Fruit fly (Drosophila melanogaster) whole organism, prepupa: ENCODE results near the gene CG7484.

Source experiments
- Blimp-1 ChIP-seq: fragments of 200-800 bp; sonication (Bioruptor generic); optimal IDR thresholded peaks from 3 replicates; lab custom pipeline; 2017; ENCODE audit warnings: missing biosample characterization, missing genetic modification characterization, mild to moderate bottlenecking, moderate library complexity, missing genetic modification reagents
- CG10631 ChIP-seq: fragments of 200-800 bp; sonication (Bioruptor generic); optimal IDR thresholded peaks from 2 replicates; lab custom pipeline; 2016; ENCODE audit warnings: missing biosample characterization, missing genetic modification characterization
- CG10669 ChIP-seq: fragments of 200-800 bp; sonication (Bioruptor generic); optimal IDR thresholded peaks from 3 replicates; lab custom pipeline; 2018; ENCODE audit warnings: missing biosample characterization, mild to moderate bottlenecking, missing genetic modification characterization, moderate library complexity
- CG11762 ChIP-seq: fragments of 200-800 bp; sonication (Bioruptor generic); optimal IDR thresholded peaks from 3 replicates; lab custom pipeline; 2016; ENCODE audit warnings: missing biosample characterization, missing genetic modification characterization; ENCODE audit not compliant: insufficient read depth
- CG11902 ChIP-seq: fragments of 200-800 bp; sonication (Bioruptor generic); optimal IDR thresholded peaks from 3 replicates; lab custom pipeline; 2016; ENCODE audit warnings: missing biosample characterization, missing genetic modification characterization
- CG1621 ChIP-seq: fragments of 200-800 bp; sonication (Bioruptor generic); optimal IDR thresholded peaks from 3 replicates; lab custom pipeline; 2018; ENCODE audit warnings: missing biosample characterization, mild to moderate bottlenecking, missing genetic modification characterization
- CG16779 ChIP-seq: fragments of 200-800 bp; sonication (Bioruptor generic); optimal IDR thresholded peaks from 3 replicates; lab custom pipeline; 2017; ENCODE audit warnings: missing biosample characterization, mild to moderate bottlenecking, missing genetic modification characterization
- CG3032 ChIP-seq: fragments of 200-800 bp; optimal IDR thresholded peaks from 2 replicates; lab custom pipeline; 2019; ENCODE audit warnings: missing biosample characterization, mild to moderate bottlenecking, missing genetic modification characterization, moderate library complexity
- CG32006 ChIP-seq: fragments of 200-800 bp; sonication (Bioruptor generic); optimal IDR thresholded peaks from 3 replicates; lab custom pipeline; 2017; ENCODE audit warnings: missing biosample characterization, mild to moderate bottlenecking, missing genetic modification characterization
- CG34406 ChIP-seq: fragments of 200-800 bp; sonication (Bioruptor generic); optimal IDR thresholded peaks from 3 replicates; lab custom pipeline; 2016; ENCODE audit warnings: missing biosample characterization, missing genetic modification characterization
- CG4318 ChIP-seq: fragments of 200-800 bp; sonication (Bioruptor generic); optimal IDR thresholded peaks from 3 replicates; lab custom pipeline; 2017; ENCODE audit warnings: missing biosample characterization, mild to moderate bottlenecking, missing genetic modification characterization
- CG6163 ChIP-seq: fragments of 200-800 bp; sonication (Bioruptor generic); IDR thresholded peaks from 3 replicates; pipeline ENCODE4 v1.3.6; 2022; ENCODE audit warnings: missing biosample characterization, missing genetic modification characterization
- CG6792 ChIP-seq: fragments of 200-800 bp; sonication (Bioruptor generic); optimal IDR thresholded peaks from 3 replicates; lab custom pipeline; 2016; ENCODE audit warnings: missing biosample characterization, missing genetic modification characterization
- CG6808 ChIP-seq: fragments of 200-800 bp; sonication (Bioruptor generic); optimal IDR thresholded peaks from 3 replicates; lab custom pipeline; 2017; ENCODE audit warnings: missing biosample characterization, missing genetic modification characterization, mild to moderate bottlenecking, moderate library complexity, missing genetic modification reagents
- CG6854 ChIP-seq: fragments of 200-800 bp; sonication (Bioruptor generic); optimal IDR thresholded peaks from 2 replicates; lab custom pipeline; 2017; ENCODE audit warnings: missing biosample characterization, mild to moderate bottlenecking, missing genetic modification characterization
- CG8119 ChIP-seq: fragments of 200-800 bp; sonication (Bioruptor generic); IDR thresholded peaks from 3 replicates; pipeline ENCODE4 v1.3.6; 2022; ENCODE audit warnings: missing biosample characterization, missing genetic modification characterization
- CG8632 ChIP-seq: fragments of 200-800 bp; sonication (Bioruptor generic); optimal IDR thresholded peaks from 3 replicates; lab custom pipeline; 2016; ENCODE audit warnings: missing biosample characterization, missing genetic modification characterization
- CG9139 ChIP-seq: fragments of 200-800 bp; sonication (Bioruptor generic); optimal IDR thresholded peaks from 3 replicates; lab custom pipeline; 2017; ENCODE audit warnings: missing biosample characterization, mild to moderate bottlenecking, missing genetic modification characterization
- Eip75B ChIP-seq: fragments of 200-800 bp; sonication (Bioruptor generic); optimal IDR thresholded peaks from 3 replicates; lab custom pipeline; 2016; ENCODE audit warnings: missing biosample characterization, missing genetic modification characterization
- Eip78C ChIP-seq: fragments of 200-800 bp; sonication (Bioruptor generic); peaks from one replicate; lab custom pipeline; 2016; ENCODE audit warnings: missing biosample characterization, missing genetic modification characterization
- Hr4 ChIP-seq: fragments of 200-800 bp; sonication (Bioruptor generic); optimal IDR thresholded peaks from 3 replicates; lab custom pipeline; 2016; ENCODE audit warnings: missing biosample characterization, missing genetic modification characterization
- Lpt ChIP-seq: fragments of 200-800 bp; sonication (Bioruptor generic); optimal IDR thresholded peaks from 3 replicates; lab custom pipeline; 2016; ENCODE audit warnings: missing biosample characterization, missing genetic modification characterization
- Met ChIP-seq: fragments of 200-800 bp; sonication (Bioruptor generic); optimal IDR thresholded peaks from 3 replicates; lab custom pipeline; 2016; ENCODE audit warnings: missing biosample characterization, missing genetic modification characterization
- OdsH ChIP-seq: fragments of 200-800 bp; sonication (Bioruptor generic); optimal IDR thresholded peaks from 3 replicates; lab custom pipeline; 2016; ENCODE audit warnings: missing biosample characterization, missing genetic modification characterization
- Smox ChIP-seq: fragments of 200-800 bp; sonication (Bioruptor generic); optimal IDR thresholded peaks from 3 replicates; lab custom pipeline; 2016; ENCODE audit warnings: missing biosample characterization, missing genetic modification characterization
- Sox102F ChIP-seq: fragments of 200-800 bp; sonication (Bioruptor generic); optimal IDR thresholded peaks from 2 replicates; lab custom pipeline; 2016; ENCODE audit warnings: missing biosample characterization, mild to moderate bottlenecking, missing genetic modification characterization
- Sox14 ChIP-seq: fragments of 200-800 bp; sonication (Bioruptor generic); optimal IDR thresholded peaks from 3 replicates; lab custom pipeline; 2016; ENCODE audit warnings: missing biosample characterization, missing genetic modification characterization
- acj6 ChIP-seq: fragments of 200-800 bp; sonication (Bioruptor generic); optimal IDR thresholded peaks from 3 replicates; lab custom pipeline; 2016; ENCODE audit warnings: missing biosample characterization, missing genetic modification characterization
- dac ChIP-seq: fragments of 200-800 bp; sonication (Bioruptor generic); optimal IDR thresholded peaks from 2 replicates; lab custom pipeline; 2017; ENCODE audit warnings: missing biosample characterization, mild to moderate bottlenecking, missing genetic modification characterization
- dsx ChIP-seq: fragments of 200-800 bp; optimal IDR thresholded peaks from 3 replicates; lab custom pipeline; 2019; ENCODE audit warnings: missing biosample characterization, mild to moderate bottlenecking, missing genetic modification characterization, moderate library complexity; ENCODE audit not compliant: poor library complexity, severe bottlenecking
- eg ChIP-seq: fragments of 200-800 bp; sonication (Bioruptor generic); IDR thresholded peaks from 3 replicates; pipeline ENCODE4 v1.3.6; 2022; ENCODE audit warnings: missing biosample characterization, missing genetic modification characterization
- esn ChIP-seq: fragments of 200-800 bp; sonication (Bioruptor generic); optimal IDR thresholded peaks from 2 replicates; lab custom pipeline; 2016; ENCODE audit warnings: missing biosample characterization, mild to moderate bottlenecking, missing genetic modification characterization, moderate library complexity
- fd59A ChIP-seq: fragments of 200-800 bp; sonication (Bioruptor generic); optimal IDR thresholded peaks from 2 replicates; lab custom pipeline; 2017; ENCODE audit warnings: missing biosample characterization, mild to moderate bottlenecking, missing genetic modification characterization, missing genetic modification reagents
- fkh ChIP-seq: fragments of 200-800 bp; sonication (Bioruptor generic); optimal IDR thresholded peaks from 3 replicates; lab custom pipeline; 2017; ENCODE audit warnings: missing biosample characterization, mild to moderate bottlenecking, missing genetic modification characterization, moderate library complexity
- lz ChIP-seq: fragments of 200-800 bp; sonication (Bioruptor generic); optimal IDR thresholded peaks from 3 replicates; lab custom pipeline; 2016; ENCODE audit warnings: missing biosample characterization, missing genetic modification characterization
- net ChIP-seq: fragments of 200-800 bp; sonication (Bioruptor generic); optimal IDR thresholded peaks from 3 replicates; lab custom pipeline; 2016; ENCODE audit warnings: missing biosample characterization, missing genetic modification characterization
- pdm3 ChIP-seq: fragments of 200-800 bp; sonication (Bioruptor generic); optimal IDR thresholded peaks from 3 replicates; lab custom pipeline; 2016; ENCODE audit warnings: missing biosample characterization, missing genetic modification characterization
- ss ChIP-seq, 2 experiments: fragments of 200-800 bp; sonication (Bioruptor generic); optimal IDR thresholded peaks; 2 replicates in 1 of 2; 3 replicates in 1 of 2; lab custom pipeline; 2017 to 2018; ENCODE audit warnings: mild to moderate bottlenecking in 2 of 2, missing biosample characterization in 2 of 2, missing genetic modification characterization in 2 of 2, moderate library complexity in 1 of 2
- svp ChIP-seq: fragments of 200-800 bp; sonication (Bioruptor generic); peaks from one replicate; lab custom pipeline; 2016; ENCODE audit warnings: missing biosample characterization, missing genetic modification characterization
- topi ChIP-seq: fragments of 200-800 bp; sonication (Bioruptor generic); optimal IDR thresholded peaks from 3 replicates; lab custom pipeline; 2016; ENCODE audit warnings: missing biosample characterization, missing genetic modification characterization
- vri ChIP-seq: fragments of 200-800 bp; sonication (Bioruptor generic); optimal IDR thresholded peaks from 3 replicates; lab custom pipeline; 2016; ENCODE audit warnings: missing biosample characterization, mild to moderate bottlenecking, missing genetic modification characterization

Gene CG7484

dm6 chr3L:17624208-17624826 is 30.1 kb upstream of the CG7484 start:
- no peak for TF ChIP-seq CG3032 (tag; lab: Kevin White, UChicago)
- no peak for TF ChIP-seq CG16779 (tag; lab: Kevin White, UChicago)
- TF ChIP-seq vri, result peak; percentile 48
- no peak for TF ChIP-seq ss (GFP tag; optimal IDR thresholded peaks at IDR 0.05; lab: Kevin White, UChicago)
- TF ChIP-seq Lpt (GFP tag; lab: Kevin White, UChicago), result no peak
- TF ChIP-seq dac, result no peak
- TF ChIP-seq pdm3, result no peak
- TF ChIP-seq Eip75B (GFP tag; lab: Kevin White, UChicago), result no peak
- TF ChIP-seq Eip78C (GFP tag; lab: Kevin White, UChicago), result peak; percentile 75
- TF ChIP-seq Hr4 (GFP tag; lab: Kevin White, UChicago), result peak; percentile 20
- peak; percentile 5 for TF ChIP-seq Sox14
- peak; percentile 18 for TF ChIP-seq CG32006 (GFP tag; lab: Kevin White, UChicago)
- peak; percentile 11 for TF ChIP-seq lz
- TF ChIP-seq Met, result peak; percentile 4
- peak; percentile 19 for TF ChIP-seq Sox102F (GFP tag; lab: Kevin White, UChicago)
- no peak for TF ChIP-seq CG4318 (GFP tag; lab: Kevin White, UChicago)
- peak; percentile 81 for TF ChIP-seq svp (GFP tag; lab: Kevin White, UChicago)
- peak; percentile 34 for TF ChIP-seq dsx (GFP tag; lab: Kevin White, UChicago)
- TF ChIP-seq CG11762 (GFP tag; lab: Kevin White, UChicago), result no peak
- peak; percentile 15 for TF ChIP-seq esn (GFP tag; lab: Kevin White, UChicago)
- TF ChIP-seq CG11902 (GFP tag; lab: Kevin White, UChicago), result no peak
- no peak for TF ChIP-seq topi (GFP tag; lab: Kevin White, UChicago)
- TF ChIP-seq eg (GFP tag; lab: Robert Waterston, UW), result no peak
- TF ChIP-seq CG9139, result no peak

- TF ChIP-seq fkh (GFP tag; lab: Kevin White, UChicago) (peak; percentile 11), CG6792 (GFP tag; lab: Kevin White, UChicago) (no peak)
These were observed 29.4 kb upstream of the CG7484 start for dm6 chr3L:17625014-17625413.

- TF ChIP-seq CG6808 (GFP tag; lab: Kevin White, UChicago) (peak; percentile 28), ss (GFP tag; optimal IDR thresholded peaks at IDR 0.05; lab: Kevin White, UChicago) (peak; percentile 26 to 29), Eip78C (GFP tag; lab: Kevin White, UChicago) (peak; percentile 57), Smox (GFP tag; lab: Kevin White, UChicago) (no peak), svp (GFP tag; lab: Kevin White, UChicago) (peak; percentile 68), CG8632 (no peak), pdm3 (no peak)
- TF ChIP-seq, all 60 proteins: peak for 4
These were observed 28.8 kb upstream of the CG7484 start for dm6 chr3L:17625574-17626128.

dm6 chr3L:17631247-17631646 is 23.2 kb upstream of the CG7484 start:
- TF ChIP-seq Sox102F (GFP tag; lab: Kevin White, UChicago) (peak; percentile 2), CG6854 (GFP tag; lab: Kevin White, UChicago) (peak; percentile 63), CG34406 (peak; percentile 2), CG10669 (GFP tag; lab: Kevin White, UChicago) (peak; percentile 21), CG8119 (GFP tag; lab: Robert Waterston, UW) (no peak), esn (GFP tag; lab: Kevin White, UChicago) (peak; percentile 8), ss (GFP tag; optimal IDR thresholded peaks at IDR 0.05; lab: Kevin White, UChicago) (peak in 1 of 2 experiments; percentile 48), CG9139 (peak; percentile 51), net (GFP tag; lab: Kevin White, UChicago) (peak; percentile 32), CG8632 (peak; percentile 17), Eip78C (GFP tag; lab: Kevin White, UChicago) (peak; percentile 81), CG16779 (tag; lab: Kevin White, UChicago) (no peak), acj6 (peak; percentile 5), CG6163 (GFP tag; lab: Robert Waterston, UW) (peak; percentile 10; the same call in 1 of the 3 replicates), CG1621 (tag; lab: Kevin White, UChicago) (peak; percentile 5), Blimp-1 (GFP tag; lab: Kevin White, UChicago) (no peak), CG6808 (GFP tag; lab: Kevin White, UChicago) (peak; percentile 34), CG6792 (GFP tag; lab: Kevin White, UChicago) (no peak), CG10631 (GFP tag; lab: Kevin White, UChicago) (no peak), fd59A (no peak), vri (peak; percentile 6), Smox (GFP tag; lab: Kevin White, UChicago) (no peak), OdsH (GFP tag; lab: Kevin White, UChicago) (peak; percentile 4)
